Worm (Caenorhabditis elegans) whole organism, L4 larva: ENCODE measurements around the gene pqn-54.

Source experiments
- F44E2.7 ChIP-seq: fragments of 200-800 bp; sonication (Bioruptor generic); IDR thresholded peaks from 2 replicates; pipeline ENCODE4 v2.1.2; 2022; ENCODE audit warnings: missing genetic modification characterization, missing compliant biosample characterization
- daf-12 ChIP-seq: fragments of 150-350 bp; optimal IDR thresholded peaks from 2 replicates; lab custom pipeline; 2014; ENCODE audit warnings: missing biosample characterization, missing genetic modification reagents, missing genetic modification characterization
- egl-43 ChIP-seq: fragments of 200-800 bp; sonication (Bioruptor generic); IDR thresholded peaks from 2 replicates; pipeline ENCODE4 v1.3.6; 2022; ENCODE audit warnings: missing genetic modification reagents, missing genetic modification characterization, missing compliant biosample characterization
- lin-39 ChIP-seq: fragments of 150-350 bp; optimal IDR thresholded peaks from 2 replicates; lab custom pipeline; 2014; ENCODE audit warnings: missing biosample characterization, missing genetic modification reagents, missing genetic modification characterization
- nhr-237 ChIP-seq: sonication (generic microtip); optimal IDR thresholded peaks from 2 replicates; lab custom pipeline; 2017; ENCODE audit warnings: missing biosample characterization, missing genetic modification characterization
- nhr-25 ChIP-seq: sonication (generic microtip); optimal IDR thresholded peaks from 2 replicates; lab custom pipeline; 2017; ENCODE audit warnings: missing genetic modification characterization, mild to moderate bottlenecking, missing compliant biosample characterization, antibody characterized with exemption, moderate library complexity, borderline replicate concordance; ENCODE audit not compliant: insufficient read depth
- nhr-42 ChIP-seq: fragments of 200-800 bp; sonication (Bioruptor generic); IDR thresholded peaks from 2 replicates; pipeline ENCODE4 v1.3.6; 2022; ENCODE audit warnings: missing genetic modification characterization, missing compliant biosample characterization
- nhr-76 ChIP-seq: fragments of 150-350 bp; optimal IDR thresholded peaks from 2 replicates; lab custom pipeline; 2014; ENCODE audit warnings: missing biosample characterization, missing genetic modification characterization

ce11 chrV:1471977-1472376 is 7.2 kb downstream of the pqn-54 start:
- TF ChIP-seq daf-12 (tag; lab: Kevin White, UChicago): no peak
- TF ChIP-seq nhr-42 (GFP tag; lab: Robert Waterston, UW): no peak
- no peak for TF ChIP-seq lin-39 (tag; lab: Kevin White, UChicago)
- no peak for TF ChIP-seq F44E2.7 (GFP tag; lab: Robert Waterston, UW)
- TF ChIP-seq nhr-25 (tag; lab: Kevin White, UChicago): no peak
- no peak for TF ChIP-seq nhr-237 (tag; lab: Kevin White, UChicago)
- TF ChIP-seq egl-43 (GFP tag; lab: Robert Waterston, UW): no peak
- no peak for TF ChIP-seq nhr-76
